Worm (Caenorhabditis elegans) whole organism, young adult: ENCODE measurements around the gene F46C5.2.

Experiments
- B0019.2 ChIP-seq: fragments of 200-800 bp; sonication (Bioruptor generic); conservative IDR thresholded peaks from 2 replicates; pipeline ENCODE4 v1.3.6; 2022; ENCODE audit warnings: missing genetic modification reagents, missing genetic modification characterization, missing compliant biosample characterization
- B0035.1 ChIP-seq: sonication (generic microtip); optimal IDR thresholded peaks from 2 replicates; lab custom pipeline; 2016; ENCODE audit warnings: missing genetic modification characterization, mild to moderate bottlenecking, missing compliant biosample characterization, missing genotype, missing genetic modification reagents
- C06A6.2 ChIP-seq: fragments of 200-800 bp; sonication (Bioruptor generic); conservative IDR thresholded peaks from 2 replicates; pipeline ENCODE4 v1.3.6; 2022; ENCODE audit warnings: missing genetic modification characterization, missing compliant biosample characterization
- D2030.7 ChIP-seq: fragments of 200-800 bp; sonication (Bioruptor generic); IDR thresholded peaks from 2 replicates; pipeline ENCODE4 v1.3.6; 2022; ENCODE audit warnings: missing genetic modification reagents, missing genetic modification characterization, missing compliant biosample characterization
- F10E7.11 ChIP-seq: sonication (generic microtip); optimal IDR thresholded peaks from 2 replicates; lab custom pipeline; 2017; ENCODE audit warnings: mild to moderate bottlenecking, missing genetic modification characterization, moderate library complexity, missing compliant biosample characterization
- F22D6.2 ChIP-seq: sonication (generic microtip); optimal IDR thresholded peaks from 2 replicates; lab custom pipeline; 2016; ENCODE audit warnings: mild to moderate bottlenecking, missing genetic modification characterization, missing compliant biosample characterization
- F23B12.7 ChIP-seq: sonication (generic microtip); optimal IDR thresholded peaks from 2 replicates; lab custom pipeline; 2017; ENCODE audit warnings: missing genetic modification characterization, mild to moderate bottlenecking, missing compliant biosample characterization, antibody characterized with exemption, moderate library complexity; ENCODE audit not compliant: insufficient read depth
- F49E8.2 ChIP-seq: sonication (generic microtip); optimal IDR thresholded peaks from 3 replicates; lab custom pipeline; 2017; ENCODE audit warnings: missing genetic modification characterization, mild to moderate bottlenecking, missing compliant biosample characterization, antibody characterized with exemption, moderate library complexity; ENCODE audit not compliant: insufficient read depth
- T26A5.8 ChIP-seq: sonication (generic microtip); optimal IDR thresholded peaks from 2 replicates; lab custom pipeline; 2016; ENCODE audit warnings: missing genetic modification characterization, missing compliant biosample characterization
- Y95B8A.8 ChIP-seq: fragments of 200-800 bp; sonication (Bioruptor generic); IDR thresholded peaks from 2 replicates; pipeline ENCODE4 v1.3.6; 2022; ENCODE audit warnings: missing genetic modification reagents, missing genetic modification characterization, missing compliant biosample characterization
- ama-1 ChIP-seq, 3 experiments: fragments of 150-350 bp in 1 of 3; sonication (generic microtip) in 2 of 3; optimal IDR thresholded peaks; 2 replicates each; lab custom pipeline; 2014 to 2018; ENCODE audit warnings: missing biosample characterization in 2 of 3, missing genetic modification characterization in 2 of 3, missing genetic modification reagents in 2 of 3
- aptf-3 ChIP-seq: fragments of 200-800 bp; sonication (Bioruptor generic); IDR thresholded peaks from 2 replicates; pipeline ENCODE4 v1.3.6; 2022; ENCODE audit warnings: missing genetic modification characterization, missing compliant biosample characterization
- atf-7 ChIP-seq: sonication (generic microtip); optimal IDR thresholded peaks from 2 replicates; lab custom pipeline; 2017; ENCODE audit warnings: mild to moderate bottlenecking, missing genetic modification characterization, missing compliant biosample characterization
- attf-3 ChIP-seq: fragments of 200-800 bp; sonication (Bioruptor generic); conservative IDR thresholded peaks from 2 replicates; pipeline ENCODE4 v1.3.6; 2022; ENCODE audit warnings: missing genetic modification reagents, missing genetic modification characterization, missing compliant biosample characterization
- attf-5 ChIP-seq: fragments of 200-800 bp; sonication (Bioruptor generic); optimal IDR thresholded peaks from 2 replicates; lab custom pipeline; 2018; ENCODE audit warnings: mild to moderate bottlenecking, missing genetic modification characterization, missing compliant biosample characterization
- bed-1 ChIP-seq: fragments of 200-800 bp; sonication (Bioruptor generic); IDR thresholded peaks from 2 replicates; pipeline ENCODE4 v1.3.6; 2022; ENCODE audit warnings: missing genetic modification reagents, missing genetic modification characterization, missing compliant biosample characterization
- bed-2 ChIP-seq: fragments of 200-800 bp; sonication (Bioruptor generic); IDR thresholded peaks from 2 replicates; pipeline ENCODE4 v1.3.6; 2022; ENCODE audit warnings: missing genetic modification reagents, missing genetic modification characterization, missing compliant biosample characterization
- cebp-2 ChIP-seq: fragments of 200-800 bp; sonication (Bioruptor generic); IDR thresholded peaks from 2 replicates; pipeline ENCODE4 v1.3.6; 2022; ENCODE audit warnings: missing genetic modification characterization, missing compliant biosample characterization
- ceh-100 ChIP-seq: fragments of 200-800 bp; sonication (Bioruptor generic); IDR thresholded peaks from 2 replicates; pipeline ENCODE4 v1.3.6; 2022; ENCODE audit warnings: missing genetic modification reagents, missing genetic modification characterization, missing compliant biosample characterization
- ceh-40 ChIP-seq: fragments of 200-800 bp; sonication (Bioruptor generic); IDR thresholded peaks from 2 replicates; pipeline ENCODE4 v1.3.6; 2022; ENCODE audit warnings: missing genetic modification characterization, missing compliant biosample characterization
- ceh-79 ChIP-seq: sonication (generic microtip); optimal IDR thresholded peaks from 2 replicates; lab custom pipeline; 2017; ENCODE audit warnings: mild to moderate bottlenecking, missing genetic modification characterization, missing compliant biosample characterization
- ceh-91 ChIP-seq: fragments of 200-800 bp; sonication (Bioruptor generic); IDR thresholded peaks from 2 replicates; pipeline ENCODE4 v1.3.6; 2022; ENCODE audit warnings: missing genetic modification reagents, missing genetic modification characterization, missing compliant biosample characterization
- dox-1 ChIP-seq: fragments of 200-800 bp; sonication (Bioruptor generic); IDR thresholded peaks from 2 replicates; pipeline ENCODE4 v1.3.6; 2022; ENCODE audit warnings: missing genetic modification reagents, missing genetic modification characterization, missing compliant biosample characterization
- dpff-1 ChIP-seq: sonication (generic microtip); optimal IDR thresholded peaks from 2 replicates; lab custom pipeline; 2017; ENCODE audit warnings: mild to moderate bottlenecking, missing genetic modification characterization, missing compliant biosample characterization
- egrh-3 ChIP-seq: fragments of 200-800 bp; sonication (Bioruptor generic); IDR thresholded peaks from 2 replicates; pipeline ENCODE4 v1.3.6; 2022; ENCODE audit warnings: missing genetic modification reagents, missing genetic modification characterization, missing compliant biosample characterization
- ekl-4 ChIP-seq: fragments of 200-800 bp; sonication (Bioruptor generic); IDR thresholded peaks from 2 replicates; pipeline ENCODE4 v1.3.6; 2022; ENCODE audit warnings: missing genetic modification reagents, missing genetic modification characterization, missing compliant biosample characterization
- ets-4 ChIP-seq: fragments of 200-800 bp; sonication (Bioruptor generic); optimal IDR thresholded peaks from 2 replicates; lab custom pipeline; 2018; ENCODE audit warnings: mild to moderate bottlenecking, missing genetic modification characterization, missing compliant biosample characterization
- lag-1 ChIP-seq: fragments of 200-800 bp; sonication (Bioruptor generic); IDR thresholded peaks from 2 replicates; pipeline ENCODE4 v1.3.6; 2022; ENCODE audit warnings: missing genetic modification reagents, missing genetic modification characterization, missing compliant biosample characterization
- let-607 ChIP-seq, 2 experiments: fragments of 200-800 bp in 1 of 2; sonication (Bioruptor generic) in 1 of 2; sonication (generic microtip) in 1 of 2; optimal IDR thresholded peaks; 2 replicates each; lab custom pipeline; 2016 to 2018; ENCODE audit warnings: mild to moderate bottlenecking in 2 of 2, missing compliant biosample characterization in 2 of 2, missing genetic modification characterization in 2 of 2, moderate library complexity in 2 of 2, missing genotype in 1 of 2
- lin-35 ChIP-seq, 3 experiments: fragments of 150-350 bp in 2 of 3; sonication (generic microtip) in 1 of 3; optimal IDR thresholded peaks; 2 replicates each; lab custom pipeline; 2014 to 2018; ENCODE audit warnings: missing biosample characterization in 3 of 3, missing genetic modification characterization in 3 of 3, missing genetic modification reagents in 3 of 3
- lin-54 ChIP-seq: fragments of 200-800 bp; sonication (Bioruptor generic); optimal IDR thresholded peaks from 2 replicates; lab custom pipeline; 2018; ENCODE audit warnings: mild to moderate bottlenecking, missing genetic modification characterization, missing compliant biosample characterization
- madf-10 ChIP-seq: sonication (generic microtip); optimal IDR thresholded peaks from 2 replicates; lab custom pipeline; 2016; ENCODE audit warnings: mild to moderate bottlenecking, missing genetic modification characterization, missing compliant biosample characterization
- madf-3 ChIP-seq: fragments of 200-800 bp; sonication (Bioruptor generic); IDR thresholded peaks from 2 replicates; pipeline ENCODE4 v1.3.6; 2022; ENCODE audit warnings: missing genetic modification reagents, missing genetic modification characterization, missing compliant biosample characterization
- nfyb-1 ChIP-seq: fragments of 200-800 bp; sonication (Bioruptor generic); IDR thresholded peaks from 2 replicates; pipeline ENCODE4 v1.3.6; 2022; ENCODE audit warnings: missing genetic modification reagents, missing genetic modification characterization, missing compliant biosample characterization
- nhr-120 ChIP-seq: fragments of 200-800 bp; sonication (Bioruptor generic); IDR thresholded peaks from 2 replicates; pipeline ENCODE4 v1.3.6; 2022; ENCODE audit warnings: missing genetic modification characterization, missing compliant biosample characterization
- nhr-90 ChIP-seq: sonication (generic microtip); optimal IDR thresholded peaks from 2 replicates; lab custom pipeline; 2016; ENCODE audit warnings: missing genotype, mild to moderate bottlenecking, missing genetic modification characterization, missing compliant biosample characterization
- rcor-1 ChIP-seq: fragments of 200-800 bp; sonication (Bioruptor generic); IDR thresholded peaks from 2 replicates; pipeline ENCODE4 v1.3.6; 2022; ENCODE audit warnings: missing genetic modification reagents, missing genetic modification characterization, missing compliant biosample characterization
- repo-1 ChIP-seq: sonication (generic microtip); optimal IDR thresholded peaks from 2 replicates; lab custom pipeline; 2017; ENCODE audit warnings: mild to moderate bottlenecking, missing genetic modification characterization, missing compliant biosample characterization
- rpc-1 ChIP-seq, 2 experiments: fragments of 150-350 bp in 1 of 2; sonication (generic microtip) in 1 of 2; optimal IDR thresholded peaks; 2 replicates each; lab custom pipeline; 2014 to 2018; ENCODE audit warnings: missing biosample characterization in 1 of 2, missing genetic modification characterization in 1 of 2, missing genetic modification reagents in 1 of 2, missing genotype in 1 of 2
- snpc-1.3 ChIP-seq: sonication (generic microtip); optimal IDR thresholded peaks from 2 replicates; lab custom pipeline; 2017; ENCODE audit warnings: missing genetic modification characterization, mild to moderate bottlenecking, missing compliant biosample characterization, antibody characterized with exemption, moderate library complexity, missing genotype, missing genetic modification reagents; ENCODE audit not compliant: insufficient read depth
- somi-1 ChIP-seq: fragments of 200-800 bp; sonication (Bioruptor generic); optimal IDR thresholded peaks from 2 replicates; lab custom pipeline; 2018; ENCODE audit warnings: mild to moderate bottlenecking, missing genetic modification characterization, missing compliant biosample characterization
- tbp1 ChIP-seq: fragments of 200-800 bp; sonication (Bioruptor generic); optimal IDR thresholded peaks from 2 replicates; lab custom pipeline; 2018; ENCODE audit warnings: mild to moderate bottlenecking, missing genetic modification characterization, missing compliant biosample characterization
- tlf-1 ChIP-seq: fragments of 200-800 bp; sonication (Bioruptor generic); optimal IDR thresholded peaks from 2 replicates; lab custom pipeline; 2018; ENCODE audit warnings: mild to moderate bottlenecking, missing genetic modification characterization, missing compliant biosample characterization
- unc-130 ChIP-seq: sonication (generic microtip); optimal IDR thresholded peaks from 2 replicates; lab custom pipeline; 2016; ENCODE audit warnings: missing genetic modification reagents, missing genetic modification characterization, missing compliant biosample characterization
- unc-62 ChIP-seq: fragments of 150-350 bp; optimal IDR thresholded peaks from 2 replicates; lab custom pipeline; 2014; ENCODE audit warnings: missing biosample characterization, missing genetic modification reagents, missing genetic modification characterization
- xnd-1 ChIP-seq: sonication (generic microtip); optimal IDR thresholded peaks from 2 replicates; lab custom pipeline; 2016; ENCODE audit warnings: missing genotype, missing genetic modification reagents, missing genetic modification characterization, missing compliant biosample characterization
- zim-3 ChIP-seq: sonication (generic microtip); optimal IDR thresholded peaks from 2 replicates; lab custom pipeline; 2017; ENCODE audit warnings: mild to moderate bottlenecking, missing genetic modification characterization, moderate library complexity, missing compliant biosample characterization
- ztf-6 ChIP-seq: fragments of 200-800 bp; sonication (Bioruptor generic); IDR thresholded peaks from 2 replicates; pipeline ENCODE4 v1.3.6; 2022; ENCODE audit warnings: missing genetic modification reagents, missing genetic modification characterization, missing compliant biosample characterization

Gene F46C5.2

DNA sequence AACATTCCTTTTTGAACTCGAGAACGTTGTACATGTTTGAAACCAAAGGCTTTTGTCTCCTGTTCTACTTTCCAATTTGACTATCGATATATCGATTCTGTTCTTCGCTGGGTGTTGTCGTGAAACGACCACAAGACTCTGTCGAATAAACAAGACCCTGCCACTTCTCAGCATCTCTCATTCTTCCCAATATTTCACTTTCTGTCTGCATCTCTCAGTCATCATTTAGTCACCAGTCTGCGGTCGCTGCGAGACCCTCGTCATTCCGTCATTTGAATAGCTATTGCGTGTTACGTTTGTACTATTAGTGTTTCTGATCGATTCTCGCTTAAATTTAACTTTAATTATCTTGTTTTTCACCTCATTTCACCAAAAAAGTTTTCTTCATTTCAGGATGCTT, 41.7 kb downstream of the F46C5.2 start (continued):
- TF ChIP-seq egrh-3 (GFP tag; lab: Robert Waterston, UW) (no peak), lag-1 (no peak), attf-5 (peak; percentile 85), nhr-90 (tag; lab: Kevin White, UChicago) (peak; percentile 14), dpff-1 (no peak), dox-1 (GFP tag; lab: Robert Waterston, UW) (peak; percentile 63), F10E7.11 (tag; lab: Kevin White, UChicago) (no peak), snpc-1.3 (tag; lab: Kevin White, UChicago) (no peak), B0035.1 (no peak), zim-3 (tag; lab: Kevin White, UChicago) (no peak), nfyb-1 (GFP tag; lab: Robert Waterston, UW) (peak; percentile 91), ceh-40 (no peak), madf-10 (tag; lab: Kevin White, UChicago) (peak; percentile 81), ets-4 (peak; percentile 23), F49E8.2 (no peak), xnd-1 (no peak), repo-1 (peak; percentile 51), lin-54 (peak; percentile 75), T26A5.8 (tag; lab: Kevin White, UChicago) (no peak), F23B12.7 (tag; lab: Kevin White, UChicago) (no peak), atf-7 (tag; lab: Kevin White, UChicago) (peak; percentile 83), C06A6.2 (GFP tag; lab: Robert Waterston, UW) (peak; percentile 75), bed-2 (no peak), rcor-1 (peak; percentile 55; the same call in 1 of the 2 replicates), ceh-100 (GFP tag; lab: Robert Waterston, UW) (no peak), B0019.2 (GFP tag; lab: Robert Waterston, UW) (no peak), ama-1 (optimal IDR thresholded peaks at IDR 0.05; lab: Kevin White, UChicago) (peak; percentile 29), ama-1 (GFP tag; optimal IDR thresholded peaks at IDR 0.05; lab: Kevin White, UChicago) (no peak), aptf-3 (no peak), cebp-2 (no peak), unc-62 (GFP tag; lab: Kevin White, UChicago) (no peak), rpc-1 (optimal IDR thresholded peaks at IDR 0.05; lab: Kevin White, UChicago) (no peak), rpc-1 (tag; optimal IDR thresholded peaks at IDR 0.05; lab: Kevin White, UChicago) (no peak), ceh-79 (tag; lab: Kevin White, UChicago) (no peak), unc-130 (no peak), tbp1 (peak; percentile 62), Y95B8A.8 (GFP tag; lab: Robert Waterston, UW) (0 out of 2 replicates have a peak, but pooled peaks have one; percentile 36), let-607 (tag; optimal IDR thresholded peaks at IDR 0.05; lab: Kevin White, UChicago) (peak; percentile 81), somi-1 (GFP tag; lab: Kevin White, UChicago) (peak; percentile 74), madf-3 (peak; percentile 83), ztf-6 (GFP tag; lab: Robert Waterston, UW) (no peak), bed-1 (no peak), nhr-120 (GFP tag; lab: Robert Waterston, UW) (no peak), ceh-91 (GFP tag; lab: Robert Waterston, UW) (no peak), D2030.7 (no peak), F22D6.2 (tag; lab: Kevin White, UChicago) (peak; percentile 34), lin-35 (GFP tag; optimal IDR thresholded peaks at IDR 0.05; lab: Kevin White, UChicago) (peak in 1 of 3 experiments; percentile 72), attf-3 (GFP tag; lab: Robert Waterston, UW) (no peak), tlf-1 (GFP tag; lab: Kevin White, UChicago) (peak; percentile 53), ekl-4 (GFP tag; lab: Robert Waterston, UW) (peak; percentile 99)
